Worm (Caenorhabditis elegans): ENCODE data around the gene clec-158.

ce11 chrIII:6850255-6850654, 9.1 kb downstream of the clec-158 start, which contains the start of gene srv-1:
- TF ChIP-seq tbx-2 (tag; optimal IDR thresholded peaks at IDR 0.05) (no peak), eyg-1 (tag; optimal IDR thresholded peaks at IDR 0.05) (no peak), hlh-6 (tag; optimal IDR thresholded peaks at IDR 0.05) (no peak), hlh-15 (tag; optimal IDR thresholded peaks at IDR 0.05) (no peak)
